Worm (Caenorhabditis elegans) whole organism, young adult: ENCODE measurements around the gene alkb-7.
A peak's percentile ranks its signal among the peaks of the same experiment; 100 is the strongest.
"Not testable (repeated sequence)": the region's sequence is repeated elsewhere in the genome, so short reads cannot be mapped to it uniquely, and the experiment has no call there.

Experiments
- B0019.2 ChIP-seq: fragments of 200-800 bp; sonication (Bioruptor generic); conservative IDR thresholded peaks from 2 replicates; pipeline ENCODE4 v1.3.6; 2022; ENCODE audit warnings: missing genetic modification reagents, missing genetic modification characterization, missing compliant biosample characterization
- B0035.1 ChIP-seq: sonication (generic microtip); optimal IDR thresholded peaks from 2 replicates; lab custom pipeline; 2016; ENCODE audit warnings: missing genetic modification characterization, mild to moderate bottlenecking, missing compliant biosample characterization, missing genotype, missing genetic modification reagents
- F37B4.10 ChIP-seq: fragments of 200-800 bp; sonication (Bioruptor generic); IDR thresholded peaks from 2 replicates; pipeline ENCODE4 v1.3.6; 2022; ENCODE audit warnings: missing genetic modification characterization, missing compliant biosample characterization
- F49E8.2 ChIP-seq: sonication (generic microtip); optimal IDR thresholded peaks from 3 replicates; lab custom pipeline; 2017; ENCODE audit warnings: missing genetic modification characterization, mild to moderate bottlenecking, missing compliant biosample characterization, antibody characterized with exemption, moderate library complexity; ENCODE audit not compliant: insufficient read depth
- F57A8.1 ChIP-seq: fragments of 200-800 bp; sonication (Bioruptor generic); optimal IDR thresholded peaks from 2 replicates; lab custom pipeline; 2018; ENCODE audit warnings: mild to moderate bottlenecking, missing genetic modification characterization, moderate library complexity, missing compliant biosample characterization
- F57C9.4 ChIP-seq: sonication (generic microtip); optimal IDR thresholded peaks from 2 replicates; lab custom pipeline; 2017; ENCODE audit warnings: mild to moderate bottlenecking, missing genetic modification characterization, missing compliant biosample characterization
- K11D2.4 ChIP-seq: fragments of 200-800 bp; sonication (Bioruptor generic); IDR thresholded peaks from 2 replicates; pipeline ENCODE4 v1.3.6; 2022; ENCODE audit warnings: missing genetic modification reagents, missing genetic modification characterization, missing compliant biosample characterization
- T26A5.8 ChIP-seq: sonication (generic microtip); optimal IDR thresholded peaks from 2 replicates; lab custom pipeline; 2016; ENCODE audit warnings: missing genetic modification characterization, missing compliant biosample characterization
- ama-1 ChIP-seq, 3 experiments: fragments of 150-350 bp in 1 of 3; sonication (generic microtip) in 2 of 3; optimal IDR thresholded peaks; 2 replicates each; lab custom pipeline; 2014 to 2018; ENCODE audit warnings: missing biosample characterization in 2 of 3, missing genetic modification characterization in 2 of 3, missing genetic modification reagents in 2 of 3
- aptf-2 ChIP-seq: fragments of 200-800 bp; sonication (Bioruptor generic); conservative IDR thresholded peaks from 2 replicates; pipeline ENCODE4 v1.3.6; 2022; ENCODE audit warnings: missing genetic modification reagents, missing genetic modification characterization, missing compliant biosample characterization
- bed-1 ChIP-seq: fragments of 200-800 bp; sonication (Bioruptor generic); IDR thresholded peaks from 2 replicates; pipeline ENCODE4 v1.3.6; 2022; ENCODE audit warnings: missing genetic modification reagents, missing genetic modification characterization, missing compliant biosample characterization
- bed-2 ChIP-seq: fragments of 200-800 bp; sonication (Bioruptor generic); IDR thresholded peaks from 2 replicates; pipeline ENCODE4 v1.3.6; 2022; ENCODE audit warnings: missing genetic modification reagents, missing genetic modification characterization, missing compliant biosample characterization
- cebp-1 ChIP-seq, 2 experiments: fragments of 200-800 bp in 1 of 2; sonication (Bioruptor generic) in 1 of 2; sonication (generic microtip) in 1 of 2; IDR thresholded peaks in 1 of 2; optimal IDR thresholded peaks in 1 of 2; 2 replicates each; pipeline versions ENCODE4 v1.3.6 to Lab custom; 2017 to 2022; ENCODE audit warnings: missing compliant biosample characterization in 2 of 2, missing genetic modification characterization in 2 of 2, mild to moderate bottlenecking in 1 of 2, missing genetic modification reagents in 1 of 2, moderate library complexity in 1 of 2
- cebp-2 ChIP-seq: fragments of 200-800 bp; sonication (Bioruptor generic); IDR thresholded peaks from 2 replicates; pipeline ENCODE4 v1.3.6; 2022; ENCODE audit warnings: missing genetic modification characterization, missing compliant biosample characterization
- efl-1 ChIP-seq: fragments of 150-350 bp; optimal IDR thresholded peaks from 2 replicates; lab custom pipeline; 2014; ENCODE audit warnings: missing biosample characterization, missing genetic modification reagents, missing genetic modification characterization
- egl-44 ChIP-seq: fragments of 200-800 bp; sonication (Bioruptor generic); IDR thresholded peaks from 2 replicates; pipeline ENCODE4 v1.3.6; 2022; ENCODE audit warnings: missing genetic modification reagents, missing genetic modification characterization, missing compliant biosample characterization
- ekl-4 ChIP-seq: fragments of 200-800 bp; sonication (Bioruptor generic); IDR thresholded peaks from 2 replicates; pipeline ENCODE4 v1.3.6; 2022; ENCODE audit warnings: missing genetic modification reagents, missing genetic modification characterization, missing compliant biosample characterization
- ets-4 ChIP-seq: fragments of 200-800 bp; sonication (Bioruptor generic); optimal IDR thresholded peaks from 2 replicates; lab custom pipeline; 2018; ENCODE audit warnings: mild to moderate bottlenecking, missing genetic modification characterization, missing compliant biosample characterization
- hmg-1.2 ChIP-seq: fragments of 200-800 bp; sonication (Bioruptor generic); IDR thresholded peaks from 2 replicates; pipeline ENCODE4 v1.3.6; 2022; ENCODE audit warnings: missing genetic modification reagents, missing genetic modification characterization, missing compliant biosample characterization
- hsf-1 ChIP-seq: fragments of 200-800 bp; sonication (Bioruptor generic); IDR thresholded peaks from 2 replicates; pipeline ENCODE4 v1.3.6; 2022; ENCODE audit warnings: missing genetic modification reagents, missing genetic modification characterization, missing compliant biosample characterization
- let-526 ChIP-seq: fragments of 200-800 bp; sonication (Bioruptor generic); IDR thresholded peaks from 2 replicates; pipeline ENCODE4 v1.3.6; 2022; ENCODE audit warnings: missing genetic modification reagents, missing genetic modification characterization, missing compliant biosample characterization
- lin-26 ChIP-seq: fragments of 200-800 bp; sonication (Bioruptor generic); IDR thresholded peaks from 2 replicates; pipeline ENCODE4 v1.3.6; 2022; ENCODE audit warnings: missing genetic modification reagents, missing genetic modification characterization, missing compliant biosample characterization
- lsl-1 ChIP-seq: fragments of 200-800 bp; sonication (Bioruptor generic); optimal IDR thresholded peaks from 2 replicates; lab custom pipeline; 2018; ENCODE audit warnings: mild to moderate bottlenecking, missing genetic modification characterization, moderate library complexity, missing compliant biosample characterization
- lsy-27 ChIP-seq: sonication (generic microtip); optimal IDR thresholded peaks from 2 replicates; lab custom pipeline; 2017; ENCODE audit warnings: missing genetic modification characterization, mild to moderate bottlenecking, missing compliant biosample characterization, antibody characterized with exemption, missing genotype, borderline replicate concordance; ENCODE audit not compliant: insufficient read depth
- madf-6 ChIP-seq: fragments of 200-800 bp; sonication (Bioruptor generic); IDR thresholded peaks from 2 replicates; pipeline ENCODE4 v1.3.6; 2022; ENCODE audit warnings: missing genetic modification reagents, missing genetic modification characterization, missing compliant biosample characterization
- mel-28 ChIP-seq: sonication (generic microtip); optimal IDR thresholded peaks from 2 replicates; lab custom pipeline; 2016; ENCODE audit warnings: borderline replicate concordance, mild to moderate bottlenecking, missing genetic modification characterization, missing compliant biosample characterization
- nfyb-1 ChIP-seq: fragments of 200-800 bp; sonication (Bioruptor generic); IDR thresholded peaks from 2 replicates; pipeline ENCODE4 v1.3.6; 2022; ENCODE audit warnings: missing genetic modification reagents, missing genetic modification characterization, missing compliant biosample characterization
- nhr-120 ChIP-seq: fragments of 200-800 bp; sonication (Bioruptor generic); IDR thresholded peaks from 2 replicates; pipeline ENCODE4 v1.3.6; 2022; ENCODE audit warnings: missing genetic modification characterization, missing compliant biosample characterization
- nhr-179 ChIP-seq: sonication (generic microtip); optimal IDR thresholded peaks from 2 replicates; lab custom pipeline; 2016; ENCODE audit warnings: mild to moderate bottlenecking, missing genetic modification characterization, missing compliant biosample characterization
- nhr-27 ChIP-seq: fragments of 200-800 bp; sonication (Bioruptor generic); optimal IDR thresholded peaks from 2 replicates; lab custom pipeline; 2018; ENCODE audit warnings: mild to moderate bottlenecking, missing genetic modification characterization, moderate library complexity, missing compliant biosample characterization
- nhr-90 ChIP-seq: sonication (generic microtip); optimal IDR thresholded peaks from 2 replicates; lab custom pipeline; 2016; ENCODE audit warnings: missing genotype, mild to moderate bottlenecking, missing genetic modification characterization, missing compliant biosample characterization
- pbrm-1 ChIP-seq: fragments of 200-800 bp; sonication (Bioruptor generic); IDR thresholded peaks from 2 replicates; pipeline ENCODE4 v1.3.6; 2022; ENCODE audit warnings: missing genetic modification reagents, missing genetic modification characterization, missing compliant biosample characterization
- rcor-1 ChIP-seq: fragments of 200-800 bp; sonication (Bioruptor generic); IDR thresholded peaks from 2 replicates; pipeline ENCODE4 v1.3.6; 2022; ENCODE audit warnings: missing genetic modification reagents, missing genetic modification characterization, missing compliant biosample characterization
- rec-8 ChIP-seq, 2 experiments: sonication (generic microtip); optimal IDR thresholded peaks; 2 replicates each; lab custom pipeline; 2016; ENCODE audit warnings: mild to moderate bottlenecking in 2 of 2, missing genetic modification characterization in 2 of 2, missing genetic modification reagents in 2 of 2, missing genotype in 2 of 2, missing biosample characterization in 1 of 2, missing compliant biosample characterization in 1 of 2, moderate library complexity in 1 of 2
- snpc-1.3 ChIP-seq: sonication (generic microtip); optimal IDR thresholded peaks from 2 replicates; lab custom pipeline; 2017; ENCODE audit warnings: missing genetic modification characterization, mild to moderate bottlenecking, missing compliant biosample characterization, antibody characterized with exemption, moderate library complexity, missing genotype, missing genetic modification reagents; ENCODE audit not compliant: insufficient read depth
- snpc-4 ChIP-seq, 5 experiments: fragments of 150-350 bp in 1 of 5; sonication (generic microtip) in 4 of 5; optimal IDR thresholded peaks; 2 replicates each; lab custom pipeline; 2014 to 2018; ENCODE audit warnings: missing genetic modification characterization in 5 of 5, missing biosample characterization in 3 of 5, antibody characterized with exemption in 2 of 5, mild to moderate bottlenecking in 2 of 5, missing compliant biosample characterization in 2 of 5, missing genotype in 2 of 5, moderate library complexity in 2 of 5, missing genetic modification reagents in 1 of 5
- tbp1 ChIP-seq: fragments of 200-800 bp; sonication (Bioruptor generic); optimal IDR thresholded peaks from 2 replicates; lab custom pipeline; 2018; ENCODE audit warnings: mild to moderate bottlenecking, missing genetic modification characterization, missing compliant biosample characterization
- tbx-9 ChIP-seq: sonication (generic microtip); optimal IDR thresholded peaks from 2 replicates; lab custom pipeline; 2016; ENCODE audit warnings: borderline replicate concordance, missing genetic modification characterization, inconsistent platforms, missing compliant biosample characterization
- zfh-2 ChIP-seq: fragments of 200-800 bp; sonication (Bioruptor generic); conservative IDR thresholded peaks from 2 replicates; pipeline ENCODE4 v1.3.6; 2022; ENCODE audit warnings: missing genetic modification reagents, missing genetic modification characterization, missing compliant biosample characterization
- ztf-22 ChIP-seq: fragments of 200-800 bp; sonication (Bioruptor generic); optimal IDR thresholded peaks from 2 replicates; lab custom pipeline; 2018; ENCODE audit warnings: mild to moderate bottlenecking, missing genetic modification characterization, moderate library complexity, missing compliant biosample characterization

alkb-7 gene

DNA sequence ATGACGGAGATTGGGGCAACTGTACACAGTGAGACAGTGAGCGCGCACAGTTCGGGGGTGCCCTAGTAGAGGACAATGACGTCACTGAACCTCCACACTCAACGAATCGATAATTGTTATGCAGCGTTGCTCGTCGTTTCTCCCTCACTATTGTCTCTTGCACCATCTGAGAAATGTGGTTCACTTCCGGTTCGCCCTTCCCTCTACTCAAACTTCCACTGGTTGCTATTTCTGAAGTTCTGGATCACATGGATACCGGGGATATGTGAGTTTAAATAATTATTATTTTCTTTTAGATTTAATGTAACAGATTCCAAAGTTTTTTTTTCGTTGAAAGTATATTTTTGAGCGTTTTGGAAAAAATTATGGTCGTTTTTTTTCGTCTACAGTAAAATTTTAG lies 31.8 kb downstream of the alkb-7 start, which contains the start of the genes Y46G5A.7 and Y46G5A.8:
TSS of gene Y46G5A.7 (minus strand) at position 153 of the 400 bp plus-strand sequence.
TSS of gene Y46G5A.8 (plus strand) at position 159 of the 400 bp plus-strand sequence.
- TF ChIP-seq ama-1 (optimal IDR thresholded peaks at IDR 0.05; lab: Kevin White, UChicago) (no peak), ama-1 (GFP tag; optimal IDR thresholded peaks at IDR 0.05; lab: Kevin White, UChicago) (no peak), bed-1 (no peak), F49E8.2 (no peak), aptf-2 (GFP tag; lab: Robert Waterston, UW) (no peak), nhr-27 (tag; lab: Kevin White, UChicago) (no peak), lsy-27 (tag; lab: Kevin White, UChicago) (no peak), lsl-1 (GFP tag; lab: Kevin White, UChicago) (no peak), ztf-22 (GFP tag; lab: Kevin White, UChicago) (no peak), T26A5.8 (tag; lab: Kevin White, UChicago) (no peak), nhr-90 (tag; lab: Kevin White, UChicago) (no peak), tbx-9 (tag; lab: Kevin White, UChicago) (no peak), pbrm-1 (GFP tag; lab: Robert Waterston, UW) (no peak), hsf-1 (GFP tag; lab: Robert Waterston, UW) (no peak), rcor-1 (GFP tag; lab: Robert Waterston, UW) (no peak)

DNA sequence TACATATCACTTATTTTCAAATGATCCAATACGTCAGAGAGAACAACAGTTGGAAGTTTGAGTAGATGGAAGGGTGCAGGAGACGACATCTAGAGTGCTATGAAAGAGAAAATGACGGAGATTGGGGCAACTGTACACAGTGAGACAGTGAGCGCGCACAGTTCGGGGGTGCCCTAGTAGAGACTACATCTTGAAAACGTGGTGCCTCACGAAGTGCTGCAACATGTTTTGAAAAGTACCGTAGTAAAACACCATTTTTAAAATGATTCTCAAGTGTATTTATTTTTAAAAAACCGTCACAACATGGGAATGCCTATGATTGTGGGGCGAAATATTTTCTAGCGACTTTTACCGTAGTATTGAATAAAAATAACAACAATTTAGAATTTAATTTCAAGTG lies 34.2 kb downstream of the alkb-7 start, which contains the start of gene Y46G5A.39:
TSS of gene Y46G5A.39 (minus strand) at position 101 of the 400 bp plus-strand sequence.
- not testable (repeated sequence) for TF ChIP-seq zfh-2; efl-1 (GFP tag; lab: Kevin White, UChicago); egl-44 (GFP tag; lab: Robert Waterston, UW)

DNA sequence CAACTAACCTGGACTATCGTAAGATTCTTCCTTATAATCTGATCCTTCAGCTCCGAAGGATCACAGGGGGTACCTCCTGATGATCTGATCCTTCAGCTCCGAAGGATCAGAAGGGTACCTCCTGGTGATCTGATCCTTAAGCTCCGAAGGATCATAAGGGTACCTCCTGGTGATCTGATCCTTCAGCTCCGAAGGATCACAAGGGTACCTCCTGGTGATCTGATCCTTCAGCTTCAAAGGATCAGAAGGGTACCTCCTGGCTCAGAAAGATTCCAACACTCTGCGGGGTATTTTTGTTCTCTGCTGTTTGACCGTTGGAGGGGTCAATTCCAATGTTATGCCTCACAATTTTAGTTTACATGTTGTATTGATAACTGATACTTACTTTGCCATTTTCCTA lies 38.2 kb downstream of the alkb-7 start:
- 0 out of 2 replicates have a peak, but pooled peaks have one; percentile 83 for TF ChIP-seq nhr-120
- TF ChIP-seq rcor-1 (GFP tag; lab: Robert Waterston, UW): peak; percentile 61; the same call in 1 of the 2 replicates
- TF ChIP-seq bed-1: 0 out of 2 replicates have a peak, but pooled peaks have one; percentile 75
- TF ChIP-seq lin-26 (GFP tag; lab: Robert Waterston, UW): peak; percentile 64; the same call in 1 of the 2 replicates

ce11 chrII:12739306-12739705 lies 48.6 kb downstream of the alkb-7 start:
- no peak for TF ChIP-seq mel-28
- TF ChIP-seq bed-2 (GFP tag; lab: Robert Waterston, UW): no peak
- TF ChIP-seq egl-44 (GFP tag; lab: Robert Waterston, UW): no peak
- no peak for TF ChIP-seq let-526 (GFP tag; lab: Robert Waterston, UW)
- no peak for TF ChIP-seq F57A8.1 (GFP tag; lab: Kevin White, UChicago)
- TF ChIP-seq snpc-4 (GFP tag; optimal IDR thresholded peaks at IDR 0.05; lab: Kevin White, UChicago): no peak
- peak in 2 of 4 experiments; percentile 22 to 55 for TF ChIP-seq snpc-4 (tag; optimal IDR thresholded peaks at IDR 0.05; lab: Kevin White, UChicago)
- TF ChIP-seq K11D2.4 (GFP tag; lab: Robert Waterston, UW): no peak
- TF ChIP-seq ets-4 (GFP tag; lab: Kevin White, UChicago): no peak
- peak; percentile 98 for TF ChIP-seq madf-6 (GFP tag; lab: Robert Waterston, UW)
- TF ChIP-seq hmg-1.2 (GFP tag; lab: Robert Waterston, UW): peak; percentile 56; the same call in 1 of the 2 replicates
- TF ChIP-seq rec-8 (tag; optimal IDR thresholded peaks at IDR 0.05; lab: Kevin White, UChicago): no peak
- TF ChIP-seq rcor-1 (GFP tag; lab: Robert Waterston, UW): peak; percentile 78
- peak; percentile 85 for TF ChIP-seq B0019.2 (GFP tag; lab: Robert Waterston, UW)
- TF ChIP-seq cebp-2 (GFP tag; lab: Robert Waterston, UW): no peak
- TF ChIP-seq F37B4.10 (GFP tag; lab: Robert Waterston, UW): no peak
- TF ChIP-seq B0035.1 (tag; lab: Kevin White, UChicago): no peak
- TF ChIP-seq F57C9.4 (tag; lab: Kevin White, UChicago): no peak
- no peak for TF ChIP-seq nfyb-1 (GFP tag; lab: Robert Waterston, UW)
- no peak for TF ChIP-seq cebp-1 (GFP tag; IDR thresholded peaks at IDR 0.05; lab: Robert Waterston, UW)
- no peak for TF ChIP-seq cebp-1 (tag; optimal IDR thresholded peaks at IDR 0.05; lab: Kevin White, UChicago)
- no peak for TF ChIP-seq nhr-179 (tag; lab: Kevin White, UChicago)
- peak; percentile 58 for TF ChIP-seq tbp1
- peak; percentile 75 for TF ChIP-seq snpc-1.3 (tag; lab: Kevin White, UChicago)
- TF ChIP-seq lsl-1 (GFP tag; lab: Kevin White, UChicago): peak; percentile 95
- TF ChIP-seq ekl-4: peak; percentile 61
